Worm (Caenorhabditis elegans): ENCODE results near the gene F17E9.18.
"Not testable (repeated sequence)": the region's sequence is repeated elsewhere in the genome, so short reads cannot be mapped to it uniquely, and the experiment has no call there.

DNA sequence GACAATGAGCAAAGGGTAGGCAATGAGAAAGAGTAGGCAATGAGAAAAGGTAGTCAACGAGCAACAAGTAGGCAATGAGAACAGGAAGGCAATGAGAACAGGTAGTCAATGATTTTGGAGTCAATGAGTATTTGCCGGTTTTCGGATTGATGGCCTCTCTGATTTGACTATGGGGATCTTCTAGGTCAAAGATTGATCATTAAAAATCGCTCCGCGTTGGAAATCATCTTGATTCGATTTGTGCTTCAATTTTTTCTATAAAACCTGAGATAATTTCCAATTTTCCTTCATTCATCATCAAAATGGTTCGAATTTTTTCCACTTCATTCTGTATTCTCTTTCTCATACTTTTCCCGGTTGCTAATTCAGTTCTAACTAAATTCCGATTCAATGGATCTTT, 5.1 kb upstream of the F17E9.18 start, which contains the start of gene F17E9.16:
- not testable (repeated sequence) for TF ChIP-seq ceh-82 (tag; optimal IDR thresholded peaks at IDR 0.05); ZK546.5 (tag; optimal IDR thresholded peaks at IDR 0.05); unc-62 (GFP tag; optimal IDR thresholded peaks at IDR 0.05); R02D3.7 (tag; optimal IDR thresholded peaks at IDR 0.05); lin-11 (tag; optimal IDR thresholded peaks at IDR 0.05); ama-1 (optimal IDR thresholded peaks at IDR 0.05); ztf-4 (tag; optimal IDR thresholded peaks at IDR 0.05)

Measured in whole organism, L2 larva.